Worm (Caenorhabditis elegans): Measurements from ENCODE around the gene F34H10.5.

F34H10.5 gene

DNA sequence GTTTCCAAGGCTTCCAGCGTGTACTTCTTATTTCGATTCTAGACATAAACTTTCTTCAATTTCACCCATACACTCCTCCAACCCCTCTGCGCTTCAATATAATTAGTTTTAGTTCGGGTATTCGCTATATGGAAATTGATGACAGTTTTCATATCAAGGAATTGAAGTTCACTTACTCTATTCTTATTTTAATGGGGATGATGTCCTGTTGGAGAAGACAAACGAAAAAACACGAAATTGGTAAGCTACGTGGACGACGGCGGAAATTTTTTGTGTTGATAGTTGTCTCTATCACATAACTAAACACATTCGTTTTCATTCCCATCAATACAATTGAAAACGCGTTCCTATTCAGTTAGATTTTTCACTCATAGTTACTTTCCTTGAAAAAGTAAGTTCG, at the start of gene F34H10.5:
TSS of gene F34H10.5 (plus strand) at position 301 of the 400 bp plus-strand sequence.
- TF ChIP-seq unc-42 (tag; optimal IDR thresholded peaks at IDR 0.05) = no peak
- TF ChIP-seq sox-4 (tag; optimal IDR thresholded peaks at IDR 0.05) = no peak
- TF ChIP-seq nhr-11 (tag; optimal IDR thresholded peaks at IDR 0.05) = no peak
- no peak for TF ChIP-seq gmeb-2 (tag; optimal IDR thresholded peaks at IDR 0.05)
- no peak for TF ChIP-seq tbx-7 (tag; optimal IDR thresholded peaks at IDR 0.05)

- TF ChIP-seq zip-5 (tag; optimal IDR thresholded peaks at IDR 0.05) (no peak), fkh-6 (tag; optimal IDR thresholded peaks at IDR 0.05) (no peak), hlh-6 (tag; optimal IDR thresholded peaks at IDR 0.05) (no peak)
Observed at ce11 chrX:9587642-9588041, 47.8 kb upstream of the F34H10.5 start, which contains the start of gene gpx-3. TSS of gene gpx-3 (plus strand) at chrX:9587942.

DNA sequence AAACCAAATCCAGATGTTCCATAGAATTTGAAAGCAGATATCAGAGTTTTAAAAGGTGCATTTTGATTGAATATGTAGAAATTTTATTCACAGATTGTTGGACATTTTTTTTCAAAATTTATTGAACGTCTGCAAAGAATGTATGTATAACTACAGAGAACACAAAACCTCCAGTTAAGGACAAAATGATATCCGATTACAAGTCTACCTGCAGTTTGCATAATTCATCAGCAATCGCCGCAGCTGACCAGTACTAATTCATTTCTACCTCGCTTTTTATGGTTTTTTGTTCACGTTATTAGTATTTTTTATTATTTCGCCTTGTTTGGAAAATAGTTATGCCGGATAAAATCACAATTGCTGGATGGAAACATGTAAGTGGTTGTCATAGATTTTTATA, 46.4 kb upstream of the F34H10.5 start, which contains the start of gene del-8:
TSS of gene del-8 (plus strand) at position 301 of the 400 bp plus-strand sequence.
- TF ChIP-seq fkh-6 (tag; optimal IDR thresholded peaks at IDR 0.05) (no peak), ttx-3 (tag; optimal IDR thresholded peaks at IDR 0.05) (no peak), rnt-1 (tag; optimal IDR thresholded peaks at IDR 0.05) (no peak), T23F11.4 (GFP tag; optimal IDR thresholded peaks at IDR 0.05) (no peak), ceh-6 (GFP tag; optimal IDR thresholded peaks at IDR 0.05) (no peak), ceh-31 (tag; optimal IDR thresholded peaks at IDR 0.05) (no peak), K02D7.2 (tag; optimal IDR thresholded peaks at IDR 0.05) (no peak), nhr-11 (tag; optimal IDR thresholded peaks at IDR 0.05) (no peak), elt-2 (tag; optimal IDR thresholded peaks at IDR 0.05) (no peak), che-1 (tag; optimal IDR thresholded peaks at IDR 0.05) (no peak), pax-1 (tag; optimal IDR thresholded peaks at IDR 0.05) (no peak), unc-86 (tag; optimal IDR thresholded peaks at IDR 0.05) (no peak), unc-42 (tag; optimal IDR thresholded peaks at IDR 0.05) (no peak), sox-4 (tag; optimal IDR thresholded peaks at IDR 0.05) (no peak), ceh-19 (GFP tag; optimal IDR thresholded peaks at IDR 0.05) (no peak), C08G9.2 (tag; optimal IDR thresholded peaks at IDR 0.05) (no peak), odd-2 (tag; optimal IDR thresholded peaks at IDR 0.05) (no peak), eyg-1 (tag; optimal IDR thresholded peaks at IDR 0.05) (no peak)

ce11 chrX:9597299-9597698, 38.2 kb upstream of the F34H10.5 start:
- TF ChIP-seq unc-86 (tag; optimal IDR thresholded peaks at IDR 0.05) (no peak), K02D7.2 (tag; optimal IDR thresholded peaks at IDR 0.05) (no peak), sox-2 (GFP tag; IDR thresholded peaks at IDR 0.05) (no peak), pat-9 (tag; optimal IDR thresholded peaks at IDR 0.05) (no peak), hlh-6 (tag; optimal IDR thresholded peaks at IDR 0.05) (no peak), unc-55 (GFP tag; optimal IDR thresholded peaks at IDR 0.05) (no peak), unc-3 (GFP tag; conservative IDR thresholded peaks at IDR 0.05) (no peak), unc-3 (tag; optimal IDR thresholded peaks at IDR 0.05) (no peak), ceh-6 (GFP tag; optimal IDR thresholded peaks at IDR 0.05) (no peak), ets-4 (tag; optimal IDR thresholded peaks at IDR 0.05) (no peak)

DNA sequence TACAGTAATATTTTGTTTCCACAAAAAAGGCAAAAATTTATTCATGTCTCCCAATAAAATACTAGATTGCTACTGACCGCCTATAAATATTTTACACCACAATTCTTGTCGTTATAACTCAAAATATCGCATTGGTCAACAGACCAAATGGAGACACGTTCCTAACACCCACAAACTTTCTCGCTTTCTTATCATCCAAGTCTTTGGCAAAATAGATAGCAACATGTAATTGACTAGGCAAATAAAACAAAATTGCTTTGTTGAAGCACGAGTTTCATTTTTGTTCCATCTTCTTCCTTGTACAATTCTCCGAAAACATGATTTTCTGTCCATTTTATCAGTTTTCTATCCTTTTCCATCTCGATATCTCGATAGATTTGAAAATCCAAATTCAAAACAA, 32.9 kb upstream of the F34H10.5 start:
- TF ChIP-seq ceh-34 (tag; optimal IDR thresholded peaks at IDR 0.05) (no peak), eyg-1 (tag; optimal IDR thresholded peaks at IDR 0.05) (no peak), pag-3 (tag; optimal IDR thresholded peaks at IDR 0.05; ENCODE audit: borderline replicate concordance) (no peak), dve-1 (tag; optimal IDR thresholded peaks at IDR 0.05) (no peak), T23F11.4 (GFP tag; optimal IDR thresholded peaks at IDR 0.05) (no peak), unc-55 (GFP tag; optimal IDR thresholded peaks at IDR 0.05) (no peak), odd-2 (tag; optimal IDR thresholded peaks at IDR 0.05) (no peak), pha-4 (tag; optimal IDR thresholded peaks at IDR 0.05) (no peak), hlh-8 (tag; optimal IDR thresholded peaks at IDR 0.05) (no peak), npax-4 (tag; optimal IDR thresholded peaks at IDR 0.05) (no peak), nfya-1 (tag; optimal IDR thresholded peaks at IDR 0.05) (no peak), ceh-2 (tag; optimal IDR thresholded peaks at IDR 0.05) (no peak)

All from whole organism, late embryonic.